Fruit fly (Drosophila melanogaster) whole organism, embryonic: ENCODE measurements around the gene CG34296.

ENCODE experiments used
- ATbp ChIP-seq: fragments of 200-800 bp; sonication (Bioruptor generic); optimal IDR thresholded peaks from 2 replicates; lab custom pipeline; 2017; ENCODE audit warnings: missing biosample characterization, mild to moderate bottlenecking, missing genetic modification characterization, missing genetic modification reagents
- Asciz ChIP-seq: fragments of 200-800 bp; sonication (Bioruptor generic); optimal IDR thresholded peaks from 2 replicates; lab custom pipeline; 2017; ENCODE audit warnings: missing biosample characterization, mild to moderate bottlenecking, missing genetic modification characterization, missing genetic modification reagents
- CG10274 ChIP-seq: fragments of 200-800 bp; sonication (Bioruptor generic); optimal IDR thresholded peaks from 3 replicates; lab custom pipeline; 2017; ENCODE audit warnings: missing biosample characterization, mild to moderate bottlenecking, missing genetic modification characterization
- CG12236 ChIP-seq: fragments of 200-800 bp; sonication (Bioruptor generic); optimal IDR thresholded peaks from 2 replicates; lab custom pipeline; 2016; ENCODE audit warnings: missing biosample characterization, missing genetic modification characterization
- CG12659 ChIP-seq: fragments of 200-800 bp; sonication (Bioruptor generic); optimal IDR thresholded peaks from 3 replicates; lab custom pipeline; 2017; ENCODE audit warnings: mild to moderate bottlenecking, missing biosample characterization, missing genetic modification reagents, missing genetic modification characterization
- CG13287 ChIP-seq: fragments of 200-800 bp; sonication (Bioruptor generic); IDR thresholded peaks from 2 replicates; pipeline ENCODE4 v1.3.6; 2022; ENCODE audit warnings: missing biosample characterization, missing genetic modification characterization; ENCODE audit not compliant: partially characterized antibody
- CG13296 ChIP-seq: fragments of 200-800 bp; sonication (Bioruptor generic); optimal IDR thresholded peaks from 3 replicates; lab custom pipeline; 2018; ENCODE audit warnings: missing biosample characterization, mild to moderate bottlenecking, missing genetic modification characterization
- CG14014 ChIP-seq: fragments of 200-800 bp; sonication (Bioruptor generic); IDR thresholded peaks from 2 replicates; pipeline ENCODE4 v1.3.6; 2022; ENCODE audit warnings: missing biosample characterization, missing genetic modification characterization
- CG14050 ChIP-seq: fragments of 200-800 bp; sonication (Bioruptor generic); IDR thresholded peaks from 3 replicates; pipeline ENCODE4 v1.3.6; 2022; ENCODE audit warnings: missing biosample characterization, missing genetic modification characterization
- CG1529 ChIP-seq: fragments of 200-800 bp; sonication (Bioruptor generic); optimal IDR thresholded peaks from 3 replicates; lab custom pipeline; 2018; ENCODE audit warnings: missing biosample characterization, missing genetic modification characterization
- CG17186 ChIP-seq: fragments of 200-800 bp; sonication (Bioruptor generic); optimal IDR thresholded peaks from 3 replicates; lab custom pipeline; 2017; ENCODE audit warnings: missing biosample characterization, missing genetic modification reagents, missing genetic modification characterization
- CG2199 ChIP-seq: fragments of 200-800 bp; sonication (Bioruptor generic); IDR thresholded peaks from 3 replicates; pipeline ENCODE4 v1.3.6; 2022; ENCODE audit warnings: missing biosample characterization, missing genetic modification characterization
- CG2678 ChIP-seq: fragments of 200-800 bp; sonication (Bioruptor generic); optimal IDR thresholded peaks from 3 replicates; lab custom pipeline; 2019; ENCODE audit warnings: missing biosample characterization, mild to moderate bottlenecking, missing genetic modification characterization, moderate library complexity
- CG33213 ChIP-seq: fragments of 200-800 bp; sonication (Bioruptor generic); optimal IDR thresholded peaks from 3 replicates; lab custom pipeline; 2016; ENCODE audit warnings: missing biosample characterization, missing genetic modification characterization
- CG33557 ChIP-seq: fragments of 200-800 bp; sonication (Bioruptor generic); optimal IDR thresholded peaks from 2 replicates; lab custom pipeline; 2019; ENCODE audit warnings: missing biosample characterization, mild to moderate bottlenecking, missing genetic modification characterization, moderate library complexity
- CG4360 ChIP-seq: fragments of 200-800 bp; sonication (Bioruptor generic); IDR thresholded peaks from 2 replicates; pipeline ENCODE4 v1.3.6; 2022; ENCODE audit warnings: missing biosample characterization, missing genetic modification characterization
- CG43689 ChIP-seq: fragments of 200-800 bp; sonication (Bioruptor generic); IDR thresholded peaks from 2 replicates; pipeline ENCODE4 v1.3.6; 2022; ENCODE audit warnings: missing biosample characterization, missing genetic modification characterization
- CG4404 ChIP-seq: fragments of 200-800 bp; sonication (Bioruptor generic); IDR thresholded peaks from 2 replicates; pipeline ENCODE4 v1.3.6; 2022; ENCODE audit warnings: missing biosample characterization, missing genetic modification characterization
- CG6791 ChIP-seq: fragments of 200-800 bp; sonication (Bioruptor generic); IDR thresholded peaks from 3 replicates; pipeline ENCODE4 v1.3.6; 2022; ENCODE audit warnings: missing biosample characterization, missing genetic modification characterization; ENCODE audit not compliant: partially characterized antibody
- CG6813 ChIP-seq: fragments of 200-800 bp; sonication (Bioruptor generic); optimal IDR thresholded peaks from 2 replicates; lab custom pipeline; 2017; ENCODE audit warnings: missing biosample characterization, missing genetic modification characterization, mild to moderate bottlenecking, moderate library complexity, missing genetic modification reagents
- CG8388 ChIP-seq: fragments of 200-800 bp; sonication (Bioruptor generic); optimal IDR thresholded peaks from 2 replicates; lab custom pipeline; 2019; ENCODE audit warnings: missing biosample characterization, mild to moderate bottlenecking, missing genetic modification characterization, moderate library complexity
- CG8765 ChIP-seq: fragments of 200-800 bp; sonication (Bioruptor generic); IDR thresholded peaks from 2 replicates; pipeline ENCODE4 v1.3.6; 2022; ENCODE audit warnings: missing biosample characterization, missing genetic modification characterization
- CG9609 ChIP-seq: fragments of 200-800 bp; sonication (Bioruptor generic); optimal IDR thresholded peaks from 3 replicates; lab custom pipeline; 2016; ENCODE audit warnings: missing biosample characterization, missing genetic modification characterization
- CG9727 ChIP-seq: fragments of 200-800 bp; sonication (Bioruptor generic); optimal IDR thresholded peaks from 3 replicates; lab custom pipeline; 2017; ENCODE audit warnings: missing biosample characterization, mild to moderate bottlenecking, missing genetic modification characterization
- CG9876 ChIP-seq: fragments of 200-800 bp; sonication (Bioruptor generic); optimal IDR thresholded peaks from 2 replicates; lab custom pipeline; 2016; ENCODE audit warnings: missing biosample characterization, missing genetic modification characterization
- Camta ChIP-seq: fragments of 200-800 bp; sonication (Bioruptor generic); optimal IDR thresholded peaks from 2 replicates; lab custom pipeline; 2016; ENCODE audit warnings: missing biosample characterization, missing genetic modification characterization
- Doc3 ChIP-seq: fragments of 200-800 bp; sonication (Bioruptor generic); IDR thresholded peaks from 3 replicates; pipeline ENCODE4 v1.3.6; 2022; ENCODE audit warnings: missing biosample characterization, missing genetic modification characterization; ENCODE audit not compliant: partially characterized antibody
- Gug ChIP-seq: fragments of 200-800 bp; sonication (Bioruptor generic); IDR thresholded peaks from 4 replicates; pipeline ENCODE4 v1.3.6; 2022; ENCODE audit warnings: missing biosample characterization, missing genetic modification characterization
- H15 ChIP-seq: fragments of 200-800 bp; sonication (Bioruptor generic); IDR thresholded peaks from 3 replicates; pipeline ENCODE4 v1.3.6; 2022; ENCODE audit warnings: missing biosample characterization, missing genetic modification characterization
- HLH54F ChIP-seq: fragments of 200-800 bp; sonication (Bioruptor generic); optimal IDR thresholded peaks from 3 replicates; lab custom pipeline; 2016; ENCODE audit warnings: missing biosample characterization, missing genetic modification characterization
- Jarid2 ChIP-seq: fragments of 200-800 bp; sonication (Bioruptor generic); optimal IDR thresholded peaks from 3 replicates; lab custom pipeline; 2017; ENCODE audit warnings: mild to moderate bottlenecking, missing biosample characterization, missing genetic modification reagents, missing genetic modification characterization
- Lpt ChIP-seq: fragments of >200 bp; optimal IDR thresholded peaks from 2 replicates; lab custom pipeline; 2018; ENCODE audit warnings: missing biosample characterization, missing genetic modification characterization
- Med ChIP-seq: fragments of 200-800 bp; sonication (Bioruptor generic); peaks from one replicate; lab custom pipeline; 2016; ENCODE audit warnings: missing biosample characterization, missing genetic modification characterization, mild to moderate bottlenecking, inconsistent platforms, moderate library complexity
- Nf-YA ChIP-seq: fragments of 200-800 bp; sonication (Bioruptor generic); IDR thresholded peaks from 2 replicates; pipeline ENCODE4 v1.3.6; 2022; ENCODE audit warnings: missing biosample characterization, missing genetic modification characterization
- Six4 ChIP-seq: fragments of 200-800 bp; sonication (Bioruptor generic); optimal IDR thresholded peaks from 2 replicates; lab custom pipeline; 2016; ENCODE audit warnings: missing biosample characterization, missing genetic modification characterization
- Sox102F ChIP-seq: fragments of 200-800 bp; sonication (Bioruptor generic); optimal IDR thresholded peaks from 2 replicates; lab custom pipeline; 2018; ENCODE audit warnings: missing biosample characterization, mild to moderate bottlenecking, missing genetic modification characterization, moderate library complexity
- Ssrp ChIP-seq: fragments of 200-800 bp; sonication (Bioruptor generic); optimal IDR thresholded peaks from 2 replicates; lab custom pipeline; 2018; ENCODE audit warnings: missing biosample characterization, mild to moderate bottlenecking, missing genetic modification characterization, moderate library complexity
- aop ChIP-seq: fragments of 200-800 bp; sonication (Bioruptor generic); IDR thresholded peaks from 2 replicates; pipeline ENCODE4 v1.3.6; 2022; ENCODE audit warnings: missing biosample characterization, missing genetic modification characterization
- ewg ChIP-seq: fragments of 200-800 bp; sonication (Bioruptor generic); optimal IDR thresholded peaks from 3 replicates; lab custom pipeline; 2017; ENCODE audit warnings: mild to moderate bottlenecking, missing biosample characterization, missing genetic modification reagents, missing genetic modification characterization
- gcm ChIP-seq: fragments of 200-800 bp; sonication (Bioruptor generic); optimal IDR thresholded peaks from 2 replicates; lab custom pipeline; 2019; ENCODE audit warnings: missing biosample characterization, mild to moderate bottlenecking, missing genetic modification characterization, moderate library complexity
- gsb-n ChIP-seq: fragments of 200-800 bp; sonication (Bioruptor generic); optimal IDR thresholded peaks from 3 replicates; lab custom pipeline; 2018; ENCODE audit warnings: missing biosample characterization, mild to moderate bottlenecking, missing genetic modification characterization
- her ChIP-seq: fragments of 200-800 bp; sonication (Bioruptor generic); optimal IDR thresholded peaks from 2 replicates; lab custom pipeline; 2016; ENCODE audit warnings: missing biosample characterization, missing genetic modification characterization
- luna ChIP-seq: fragments of 200-800 bp; sonication (Bioruptor generic); optimal IDR thresholded peaks from 2 replicates; lab custom pipeline; 2016; ENCODE audit warnings: missing biosample characterization, missing genetic modification characterization
- pfk ChIP-seq: fragments of 200-800 bp; sonication (Bioruptor generic); optimal IDR thresholded peaks from 2 replicates; lab custom pipeline; 2018; ENCODE audit warnings: missing biosample characterization, mild to moderate bottlenecking, missing genetic modification characterization, moderate library complexity
- psq ChIP-seq: fragments of 200-800 bp; sonication (Bioruptor generic); optimal IDR thresholded peaks from 2 replicates; lab custom pipeline; 2017; ENCODE audit warnings: missing biosample characterization, missing genetic modification characterization
- row ChIP-seq: fragments of 200-800 bp; sonication (Bioruptor generic); IDR thresholded peaks from 3 replicates; pipeline ENCODE4 v1.3.6; 2022; ENCODE audit warnings: missing biosample characterization, missing genetic modification characterization
- salm ChIP-seq: fragments of 200-800 bp; sonication (Bioruptor generic); optimal IDR thresholded peaks from 2 replicates; lab custom pipeline; 2018; ENCODE audit warnings: missing biosample characterization, mild to moderate bottlenecking, missing genetic modification characterization
- sens ChIP-seq: fragments of 200-800 bp; sonication (Bioruptor generic); peaks from one replicate; lab custom pipeline; 2016; ENCODE audit warnings: missing biosample characterization, missing genetic modification characterization
- sisA ChIP-seq: fragments of 200-800 bp; sonication (Bioruptor generic); IDR thresholded peaks from 2 replicates; pipeline ENCODE4 v1.3.6; 2022; ENCODE audit warnings: missing biosample characterization, missing genetic modification characterization
- sr ChIP-seq: fragments of 200-800 bp; sonication (Bioruptor generic); IDR thresholded peaks from 3 replicates; pipeline ENCODE4 v1.3.6; 2022; ENCODE audit warnings: missing biosample characterization, missing genetic modification characterization
- yki ChIP-seq: fragments of >200 bp; optimal IDR thresholded peaks from 3 replicates; lab custom pipeline; 2018
- zf30C ChIP-seq: fragments of 200-800 bp; sonication (Bioruptor generic); optimal IDR thresholded peaks from 3 replicates; lab custom pipeline; 2018; ENCODE audit warnings: missing biosample characterization, mild to moderate bottlenecking, missing genetic modification characterization

The CG34296 gene

dm6 chr3R:29736678-29737093, 14.3 kb downstream of the CG34296 start, which contains the start of the genes CG7601 and CIA30 (continued):
- TF ChIP-seq Jarid2 (GFP tag; lab: Kevin White, UChicago) (no peak), CG2678 (tag; lab: Kevin White, UChicago) (peak; percentile 99), CG8765 (peak; percentile 100), sr (GFP tag; lab: Robert Waterston, UW) (peak; percentile 100), zf30C (GFP tag; lab: Kevin White, UChicago) (no peak), yki (no peak), ATbp (GFP tag; lab: Kevin White, UChicago) (peak; percentile 96), H15 (GFP tag; lab: Robert Waterston, UW) (peak; percentile 100), CG12659 (GFP tag; lab: Kevin White, UChicago) (peak; percentile 98), aop (GFP tag; lab: Robert Waterston, UW) (peak; percentile 100), Doc3 (no peak), CG33213 (GFP tag; lab: Kevin White, UChicago) (peak; percentile 99), CG6791 (GFP tag; lab: Robert Waterston, UW) (no peak), sisA (GFP tag; lab: Robert Waterston, UW) (peak; percentile 100), CG1529 (GFP tag; lab: Kevin White, UChicago) (peak; percentile 92), row (peak; percentile 100), gcm (no peak), CG9609 (GFP tag; lab: Kevin White, UChicago) (peak; percentile 98), Camta (GFP tag; lab: Kevin White, UChicago) (peak; percentile 99), Lpt (GFP tag; lab: Kevin White, UChicago) (no peak), HLH54F (peak; percentile 99), CG43689 (GFP tag; lab: Robert Waterston, UW) (peak; percentile 100), salm (tag; lab: Kevin White, UChicago) (peak; percentile 93), luna (GFP tag; lab: Kevin White, UChicago) (peak; percentile 99), Med (GFP tag; lab: Kevin White, UChicago) (peak; percentile 100), gsb-n (tag; lab: Kevin White, UChicago) (peak; percentile 95), ewg (GFP tag; lab: Kevin White, UChicago) (peak; percentile 90), CG13287 (GFP tag; lab: Robert Waterston, UW) (peak; percentile 65), Asciz (GFP tag; lab: Kevin White, UChicago) (peak; percentile 95), her (GFP tag; lab: Kevin White, UChicago) (peak; percentile 97), CG4404 (GFP tag; lab: Robert Waterston, UW) (peak; percentile 100), CG10274 (GFP tag; lab: Kevin White, UChicago) (peak; percentile 92), Nf-YA (GFP tag; lab: Robert Waterston, UW) (peak; percentile 100), Six4 (GFP tag; lab: Kevin White, UChicago) (peak; percentile 99), Gug (peak; percentile 100), Ssrp (tag; lab: Kevin White, UChicago) (peak; percentile 96), CG6813 (GFP tag; lab: Kevin White, UChicago) (peak; percentile 98), CG14050 (GFP tag; lab: Robert Waterston, UW) (peak; percentile 100), CG4360 (GFP tag; lab: Robert Waterston, UW) (peak; percentile 97), CG17186 (GFP tag; lab: Kevin White, UChicago) (peak; percentile 93), CG2199 (GFP tag; lab: Robert Waterston, UW) (peak; percentile 100), Sox102F (peak; percentile 96), psq (peak; percentile 91), sens (GFP tag; lab: Kevin White, UChicago) (peak; percentile 100), CG9876 (GFP tag; lab: Kevin White, UChicago) (peak; percentile 99), CG14014 (GFP tag; lab: Robert Waterston, UW) (peak; percentile 100), CG8388 (GFP tag; lab: Kevin White, UChicago) (peak; percentile 96), CG33557 (GFP tag; lab: Kevin White, UChicago) (peak; percentile 91), CG13296 (peak; percentile 97), pfk (GFP tag; lab: Kevin White, UChicago) (peak; percentile 72), CG9727 (peak; percentile 98), CG12236 (GFP tag; lab: Kevin White, UChicago) (peak; percentile 96)
